Worm (Caenorhabditis elegans): ENCODE measurements around the gene F48F7.5.
"Not testable (repeated sequence)": the region's sequence is repeated elsewhere in the genome, so short reads cannot be mapped to it uniquely, and the experiment has no call there.

Gene F48F7.5

DNA sequence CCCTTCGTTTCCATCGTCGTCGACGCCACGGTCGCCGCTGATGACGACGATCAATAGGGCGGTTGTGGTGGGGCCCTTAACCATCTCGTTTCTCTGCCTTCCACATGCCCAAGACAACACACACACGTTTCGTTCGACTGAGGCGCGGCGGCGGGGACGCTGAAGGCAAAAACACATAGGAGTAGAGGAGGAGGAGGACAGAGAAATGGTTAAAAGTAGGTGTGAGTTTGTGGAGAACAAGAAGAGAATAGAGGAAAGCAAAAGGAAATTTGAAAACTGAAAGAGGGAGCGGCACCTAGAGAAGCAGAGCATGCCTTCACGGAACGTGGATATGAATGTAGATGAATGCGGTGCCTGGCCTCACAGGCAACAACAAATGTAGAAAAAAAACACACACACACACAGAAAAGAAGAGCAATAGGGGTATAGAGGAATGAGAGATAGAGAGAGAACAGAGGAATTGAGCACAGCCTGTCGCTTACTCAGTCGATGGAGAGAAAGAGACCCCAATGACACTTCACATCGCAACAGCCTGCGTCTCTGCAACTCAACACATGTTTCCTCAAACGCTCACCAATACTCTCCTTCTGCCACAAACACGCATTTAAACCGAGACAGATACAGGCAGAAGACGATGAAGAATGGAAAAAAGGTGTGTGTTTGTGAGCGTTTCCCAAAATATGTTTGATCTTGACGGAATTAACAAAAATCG is 6.0 kb upstream of the F48F7.5 start:
- no peak for TF ChIP-seq tbx-11 (GFP tag; IDR thresholded peaks at IDR 0.05)
- peak; percentile 74 for TF ChIP-seq hmg-4 (GFP tag; optimal IDR thresholded peaks at IDR 0.05)
- TF ChIP-seq tbx-37 (GFP tag; conservative IDR thresholded peaks at IDR 0.05): 0 out of 2 replicates have a peak, but pooled peaks have one; percentile 7

DNA sequence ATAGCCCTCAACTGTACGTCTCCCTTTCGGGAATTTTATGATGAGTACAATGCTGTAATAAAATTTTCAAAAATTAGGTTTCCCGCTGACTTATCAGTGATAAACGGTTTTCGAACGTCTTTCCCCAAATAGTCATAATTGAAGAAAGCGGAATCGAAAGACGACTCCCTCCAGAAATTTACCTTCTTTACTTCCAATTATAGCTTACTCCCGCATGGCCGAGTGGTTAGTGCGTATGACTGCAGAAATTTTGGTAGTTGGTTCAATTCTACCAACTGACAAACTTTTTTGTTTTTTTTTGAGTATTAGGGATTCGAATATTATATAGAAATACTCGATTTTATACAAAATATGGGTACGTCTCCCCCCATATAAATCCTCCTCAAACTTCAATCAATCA is 2.4 kb upstream of the F48F7.5 start:
- TF ChIP-seq tbx-37 (GFP tag; conservative IDR thresholded peaks at IDR 0.05) (0 out of 2 replicates have a peak, but pooled peaks have one; percentile 34), pes-1 (GFP tag; IDR thresholded peaks at IDR 0.05) (peak; percentile 15; the same call in 1 of the 2 replicates), sea-1 (GFP tag; conservative IDR thresholded peaks at IDR 0.05) (0 out of 2 replicates have a peak, but pooled peaks have one; percentile 7), flt-1 (GFP tag; IDR thresholded peaks at IDR 0.05) (0 out of 2 replicates have a peak, but pooled peaks have one; percentile 4)

DNA sequence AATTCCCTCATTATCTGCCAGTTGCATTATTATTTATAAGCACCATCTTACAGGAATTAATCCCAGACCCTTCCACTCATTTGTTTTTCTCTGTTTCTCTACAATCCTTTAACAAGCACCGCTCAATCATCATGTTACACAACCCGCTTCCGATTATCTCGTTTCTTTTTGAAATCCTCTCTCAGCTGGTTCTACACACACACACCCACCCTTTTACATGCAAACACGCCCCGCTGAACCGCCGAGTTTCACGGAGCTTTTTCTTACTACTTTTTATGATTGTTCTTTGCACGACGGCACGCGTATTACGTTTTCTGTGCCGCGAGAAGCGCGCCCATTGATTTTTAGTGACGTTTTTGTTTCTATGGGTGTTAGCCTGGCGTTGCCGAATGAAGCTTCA is 1.7 kb upstream of the F48F7.5 start:
- no peak for TF ChIP-seq flt-1 (GFP tag; IDR thresholded peaks at IDR 0.05)
- no peak for TF ChIP-seq sea-1 (GFP tag; conservative IDR thresholded peaks at IDR 0.05)
- TF ChIP-seq F13C5.2 (tag; optimal IDR thresholded peaks at IDR 0.05): no peak
- TF ChIP-seq ceh-13 (GFP tag; optimal IDR thresholded peaks at IDR 0.05): no peak
- TF ChIP-seq B0310.2 (tag; optimal IDR thresholded peaks at IDR 0.05): no peak
- TF ChIP-seq scrt-1 (GFP tag; IDR thresholded peaks at IDR 0.05): no peak
- TF ChIP-seq pes-1 (GFP tag; IDR thresholded peaks at IDR 0.05): no peak
- TF ChIP-seq hnd-1 (tag; optimal IDR thresholded peaks at IDR 0.05): no peak
- no peak for TF ChIP-seq tbx-37 (GFP tag; conservative IDR thresholded peaks at IDR 0.05)
- TF ChIP-seq tra-4 (tag; optimal IDR thresholded peaks at IDR 0.05): no peak
- TF ChIP-seq hmg-4 (GFP tag; optimal IDR thresholded peaks at IDR 0.05): no peak
- TF ChIP-seq ama-1 (optimal IDR thresholded peaks at IDR 0.05): no peak
- TF ChIP-seq aly-1 (tag; optimal IDR thresholded peaks at IDR 0.05): no peak
- no peak for TF ChIP-seq ets-7 (tag; optimal IDR thresholded peaks at IDR 0.05)
- no peak for TF ChIP-seq hmbx-1 (tag; optimal IDR thresholded peaks at IDR 0.05)
- no peak for TF ChIP-seq ceh-36 (tag; optimal IDR thresholded peaks at IDR 0.05)
- TF ChIP-seq tbx-11 (GFP tag; IDR thresholded peaks at IDR 0.05): no peak

DNA sequence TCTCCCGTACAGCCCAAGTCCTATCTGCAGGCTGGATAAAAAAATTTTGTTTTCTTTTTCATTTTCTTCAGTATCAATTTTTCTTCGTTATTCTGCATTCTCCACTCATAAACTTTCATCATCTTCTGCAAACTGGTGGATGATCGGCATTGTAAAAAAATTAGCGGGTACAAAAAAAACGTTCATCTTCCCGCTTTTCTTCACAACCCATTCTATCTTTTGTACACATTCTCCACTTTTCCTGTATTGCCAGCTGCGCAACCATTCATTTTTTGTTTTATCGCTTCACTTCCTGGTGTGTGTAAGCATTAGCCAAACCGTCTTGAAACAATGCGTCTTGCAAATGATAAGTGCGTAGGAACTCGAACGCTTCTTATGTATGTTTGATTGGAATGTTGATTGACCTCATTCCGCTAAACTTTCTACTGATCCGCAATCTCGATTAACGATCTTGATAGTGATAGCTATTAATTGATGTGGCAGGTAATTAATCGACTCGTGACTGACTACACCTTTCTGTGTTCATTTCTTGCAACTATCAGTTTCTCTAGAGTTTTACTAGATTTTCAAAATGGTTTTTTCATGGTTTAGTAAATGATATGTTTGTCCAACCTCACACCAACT is 893 bp upstream of the F48F7.5 start:
- TF ChIP-seq pes-1 (GFP tag; IDR thresholded peaks at IDR 0.05): no peak
- no peak for TF ChIP-seq hnd-1 (tag; optimal IDR thresholded peaks at IDR 0.05)
- TF ChIP-seq ets-7 (tag; optimal IDR thresholded peaks at IDR 0.05): no peak
- TF ChIP-seq ceh-13 (GFP tag; optimal IDR thresholded peaks at IDR 0.05): no peak
- TF ChIP-seq tra-4 (tag; optimal IDR thresholded peaks at IDR 0.05): no peak
- no peak for TF ChIP-seq B0310.2 (tag; optimal IDR thresholded peaks at IDR 0.05)

- no peak for TF ChIP-seq ama-1 (optimal IDR thresholded peaks at IDR 0.05)
- peak; percentile 40; the same call in 1 of the 2 replicates for TF ChIP-seq flt-1 (GFP tag; IDR thresholded peaks at IDR 0.05)
- TF ChIP-seq hnd-1 (tag; optimal IDR thresholded peaks at IDR 0.05): no peak
- no peak for TF ChIP-seq B0310.2 (tag; optimal IDR thresholded peaks at IDR 0.05)
- TF ChIP-seq pes-1 (GFP tag; IDR thresholded peaks at IDR 0.05): no peak
- TF ChIP-seq tra-4 (tag; optimal IDR thresholded peaks at IDR 0.05): no peak
- TF ChIP-seq tbx-11 (GFP tag; IDR thresholded peaks at IDR 0.05): no peak
- peak; percentile 72 for TF ChIP-seq hmg-4 (GFP tag; optimal IDR thresholded peaks at IDR 0.05)
- TF ChIP-seq ceh-36 (tag; optimal IDR thresholded peaks at IDR 0.05): no peak
- TF ChIP-seq ets-7 (tag; optimal IDR thresholded peaks at IDR 0.05): no peak
- no peak for TF ChIP-seq sea-1 (GFP tag; conservative IDR thresholded peaks at IDR 0.05)
- TF ChIP-seq tbx-37 (GFP tag; conservative IDR thresholded peaks at IDR 0.05): no peak
- peak; percentile 50 for TF ChIP-seq F13C5.2 (tag; optimal IDR thresholded peaks at IDR 0.05)
- peak; percentile 60 for TF ChIP-seq aly-1 (tag; optimal IDR thresholded peaks at IDR 0.05)
- TF ChIP-seq scrt-1 (GFP tag; IDR thresholded peaks at IDR 0.05): no peak
- no peak for TF ChIP-seq ceh-13 (GFP tag; optimal IDR thresholded peaks at IDR 0.05)
- no peak for TF ChIP-seq hmbx-1 (tag; optimal IDR thresholded peaks at IDR 0.05)
Measured at ce11 chrX:13977439-13978118, 2.1 kb downstream of the F48F7.5 start, which contains the start of gene F48F7.6. Gene F48F7.6 (plus strand): TSS chrX:13977829.

- TF ChIP-seq sea-1 (GFP tag; conservative IDR thresholded peaks at IDR 0.05); ceh-36 (tag; optimal IDR thresholded peaks at IDR 0.05); hmg-4 (GFP tag; optimal IDR thresholded peaks at IDR 0.05): not testable (repeated sequence)
Measured at ce11 chrX:13980417-13980816, 5.0 kb downstream of the F48F7.5 start, which contains the start of gene arrd-24. Gene arrd-24 (minus strand): TSS chrX:13980517.

- TF ChIP-seq hnd-1 (tag; optimal IDR thresholded peaks at IDR 0.05) (no peak), scrt-1 (GFP tag; IDR thresholded peaks at IDR 0.05) (no peak), tbx-37 (GFP tag; conservative IDR thresholded peaks at IDR 0.05) (no peak), ets-7 (tag; optimal IDR thresholded peaks at IDR 0.05) (no peak), hmg-4 (GFP tag; optimal IDR thresholded peaks at IDR 0.05) (no peak), tbx-11 (GFP tag; IDR thresholded peaks at IDR 0.05) (no peak), aly-1 (tag; optimal IDR thresholded peaks at IDR 0.05) (no peak), F13C5.2 (tag; optimal IDR thresholded peaks at IDR 0.05) (no peak), ceh-36 (tag; optimal IDR thresholded peaks at IDR 0.05) (no peak), flt-1 (GFP tag; IDR thresholded peaks at IDR 0.05) (no peak)
Measured at ce11 chrX:13986307-13986706, 10.9 kb downstream of the F48F7.5 start, which contains the start of gene irld-24. Gene irld-24 (plus strand): TSS chrX:13986607.
